Fruit fly (Drosophila melanogaster) whole organism, embryonic: ENCODE results near the gene glu.

ENCODE experiments used
- Adf1 ChIP-seq: fragments of 200-800 bp; sonication (Bioruptor generic); IDR thresholded peaks from 2 replicates; pipeline ENCODE4 v1.3.6; 2022; ENCODE audit warnings: missing biosample characterization, missing genetic modification characterization
- BEAF-32 ChIP-seq: fragments of 200-800 bp; sonication (Bioruptor generic); optimal IDR thresholded peaks from 3 replicates; lab custom pipeline; 2017; ENCODE audit warnings: missing biosample characterization, missing genetic modification characterization, mild to moderate bottlenecking, moderate library complexity, missing genetic modification reagents
- CG1024 ChIP-seq: fragments of 200-800 bp; sonication (Bioruptor generic); IDR thresholded peaks from 2 replicates; pipeline ENCODE4 v1.3.6; 2022; ENCODE audit warnings: missing biosample characterization, missing genetic modification characterization
- CG10654 ChIP-seq: fragments of 200-800 bp; sonication (Bioruptor generic); optimal IDR thresholded peaks from 2 replicates; lab custom pipeline; 2016; ENCODE audit warnings: missing biosample characterization, missing genetic modification characterization
- CG11456 ChIP-seq: fragments of 200-800 bp; sonication (Bioruptor generic); IDR thresholded peaks from 3 replicates; pipeline ENCODE4 v1.3.6; 2022; ENCODE audit warnings: missing biosample characterization, missing genetic modification characterization
- CG12769 ChIP-seq: fragments of 200-800 bp; sonication (Bioruptor generic); optimal IDR thresholded peaks from 2 replicates; lab custom pipeline; 2019; ENCODE audit warnings: missing biosample characterization, mild to moderate bottlenecking, missing genetic modification characterization, moderate library complexity
- CG13894 ChIP-seq: fragments of 200-800 bp; sonication (Bioruptor generic); optimal IDR thresholded peaks from 3 replicates; lab custom pipeline; 2018; ENCODE audit warnings: missing biosample characterization, mild to moderate bottlenecking, missing genetic modification characterization, moderate library complexity
- CG14860 ChIP-seq: fragments of 200-800 bp; sonication (Bioruptor generic); IDR thresholded peaks from 3 replicates; pipeline ENCODE4 v1.3.6; 2022; ENCODE audit warnings: missing biosample characterization, missing genetic modification characterization; ENCODE audit not compliant: partially characterized antibody
- CG15601 ChIP-seq: fragments of 200-800 bp; sonication (Bioruptor generic); optimal IDR thresholded peaks from 3 replicates; lab custom pipeline; 2019; ENCODE audit warnings: missing biosample characterization, mild to moderate bottlenecking, missing genetic modification characterization, moderate library complexity
- CG1647 ChIP-seq: fragments of 200-800 bp; sonication (Bioruptor generic); optimal IDR thresholded peaks from 3 replicates; lab custom pipeline; 2016; ENCODE audit warnings: missing biosample characterization, missing genetic modification characterization
- CG17328 ChIP-seq: fragments of 200-800 bp; sonication (Bioruptor generic); IDR thresholded peaks from 2 replicates; pipeline ENCODE4 v1.3.6; 2022; ENCODE audit warnings: missing biosample characterization, missing genetic modification characterization
- CG17612 ChIP-seq: fragments of 200-800 bp; sonication (Bioruptor generic); IDR thresholded peaks from 2 replicates; pipeline ENCODE4 v1.3.6; 2022; ENCODE audit warnings: missing biosample characterization, missing genetic modification characterization
- CG1792 ChIP-seq: fragments of 200-800 bp; sonication (Bioruptor generic); optimal IDR thresholded peaks from 2 replicates; lab custom pipeline; 2016; ENCODE audit warnings: missing biosample characterization, missing genetic modification characterization
- CG33213 ChIP-seq: fragments of 200-800 bp; sonication (Bioruptor generic); optimal IDR thresholded peaks from 3 replicates; lab custom pipeline; 2016; ENCODE audit warnings: missing biosample characterization, missing genetic modification characterization
- CG42726 ChIP-seq: fragments of 200-800 bp; sonication (Bioruptor generic); IDR thresholded peaks from 2 replicates; pipeline ENCODE4 v1.3.6; 2022; ENCODE audit warnings: missing biosample characterization, missing genetic modification characterization; ENCODE audit not compliant: partially characterized antibody
- CG4360 ChIP-seq: fragments of 200-800 bp; sonication (Bioruptor generic); IDR thresholded peaks from 2 replicates; pipeline ENCODE4 v1.3.6; 2022; ENCODE audit warnings: missing biosample characterization, missing genetic modification characterization
- CG4730 ChIP-seq: fragments of 200-800 bp; sonication (Bioruptor generic); IDR thresholded peaks from 2 replicates; pipeline ENCODE4 v1.3.6; 2022; ENCODE audit warnings: missing biosample characterization, missing genetic modification characterization
- CG5953 ChIP-seq: fragments of 200-800 bp; sonication (Bioruptor generic); IDR thresholded peaks from 2 replicates; pipeline ENCODE4 v1.3.6; 2022; ENCODE audit warnings: missing biosample characterization, missing genetic modification characterization
- CG7987 ChIP-seq: fragments of 200-800 bp; sonication (Bioruptor generic); optimal IDR thresholded peaks from 2 replicates; lab custom pipeline; 2018; ENCODE audit warnings: missing biosample characterization, mild to moderate bottlenecking, missing genetic modification characterization, moderate library complexity
- CG9609 ChIP-seq: fragments of 200-800 bp; sonication (Bioruptor generic); optimal IDR thresholded peaks from 3 replicates; lab custom pipeline; 2016; ENCODE audit warnings: missing biosample characterization, missing genetic modification characterization
- CG9727 ChIP-seq: fragments of 200-800 bp; sonication (Bioruptor generic); optimal IDR thresholded peaks from 3 replicates; lab custom pipeline; 2017; ENCODE audit warnings: missing biosample characterization, mild to moderate bottlenecking, missing genetic modification characterization
- CTCF ChIP-seq: fragments of 200-800 bp; sonication (Bioruptor generic); optimal IDR thresholded peaks from 2 replicates; lab custom pipeline; 2017; ENCODE audit warnings: missing biosample characterization, mild to moderate bottlenecking, missing genetic modification characterization, moderate library complexity
- Hr3 ChIP-seq: fragments of 200-800 bp; sonication (Bioruptor generic); optimal IDR thresholded peaks from 3 replicates; lab custom pipeline; 2016; ENCODE audit warnings: missing biosample characterization, missing genetic modification characterization
- Lim3 ChIP-seq: fragments of 200-800 bp; sonication (Bioruptor generic); IDR thresholded peaks from 2 replicates; pipeline ENCODE4 v1.3.6; 2022; ENCODE audit warnings: missing biosample characterization, missing genetic modification characterization
- Mes4 ChIP-seq: fragments of 200-800 bp; sonication (Bioruptor generic); optimal IDR thresholded peaks from 2 replicates; lab custom pipeline; 2016; ENCODE audit warnings: missing biosample characterization, missing genetic modification characterization
- Mrtf ChIP-seq: fragments of 200-800 bp; sonication (Bioruptor generic); IDR thresholded peaks from 3 replicates; pipeline ENCODE4 v1.3.6; 2022; ENCODE audit warnings: missing biosample characterization, missing genetic modification characterization
- Myb ChIP-seq: fragments of 200-800 bp; sonication (Bioruptor generic); optimal IDR thresholded peaks from 2 replicates; lab custom pipeline; 2016; ENCODE audit warnings: missing biosample characterization, missing genetic modification characterization
- NK7.1 ChIP-seq: fragments of 200-800 bp; sonication (Bioruptor generic); optimal IDR thresholded peaks from 3 replicates; lab custom pipeline; 2016; ENCODE audit warnings: missing biosample characterization, missing genetic modification characterization
- Rfx ChIP-seq: fragments of 200-800 bp; sonication (Bioruptor generic); IDR thresholded peaks from 2 replicates; pipeline ENCODE4 v1.3.6; 2022; ENCODE audit warnings: missing biosample characterization, missing genetic modification characterization
- Six4 ChIP-seq: fragments of 200-800 bp; sonication (Bioruptor generic); optimal IDR thresholded peaks from 2 replicates; lab custom pipeline; 2016; ENCODE audit warnings: missing biosample characterization, missing genetic modification characterization
- Vsx1 ChIP-seq: fragments of 200-800 bp; sonication (Bioruptor generic); optimal IDR thresholded peaks from 2 replicates; lab custom pipeline; 2017; ENCODE audit warnings: missing biosample characterization, mild to moderate bottlenecking, missing genetic modification characterization, missing genetic modification reagents
- abd-A ChIP-seq: fragments of 200-800 bp; sonication (Bioruptor generic); optimal IDR thresholded peaks from 3 replicates; lab custom pipeline; 2019; ENCODE audit warnings: missing biosample characterization, mild to moderate bottlenecking, missing genetic modification characterization, moderate library complexity
- chm ChIP-seq: fragments of 200-800 bp; sonication (Bioruptor generic); IDR thresholded peaks from 2 replicates; pipeline ENCODE4 v1.3.6; 2022; ENCODE audit warnings: missing biosample characterization, missing genetic modification characterization
- chn ChIP-seq: fragments of 200-800 bp; sonication (Bioruptor generic); optimal IDR thresholded peaks from 2 replicates; lab custom pipeline; 2016; ENCODE audit warnings: missing biosample characterization, missing genetic modification characterization
- fu2 ChIP-seq: fragments of 200-800 bp; sonication (Bioruptor generic); optimal IDR thresholded peaks from 2 replicates; lab custom pipeline; 2016; ENCODE audit warnings: missing biosample characterization, missing genetic modification characterization
- grn ChIP-seq: fragments of 200-800 bp; sonication (Bioruptor generic); optimal IDR thresholded peaks from 3 replicates; lab custom pipeline; 2017; ENCODE audit warnings: missing biosample characterization, missing genetic modification characterization
- jigr1 ChIP-seq: fragments of 200-800 bp; sonication (Bioruptor generic); IDR thresholded peaks from 3 replicates; pipeline ENCODE4 v1.3.6; 2022; ENCODE audit warnings: missing biosample characterization, missing genetic modification characterization
- knrl ChIP-seq: fragments of 200-800 bp; sonication (Bioruptor generic); IDR thresholded peaks from 3 replicates; pipeline ENCODE4 v1.3.6; 2022; ENCODE audit warnings: missing biosample characterization, missing genetic modification characterization; ENCODE audit not compliant: partially characterized antibody
- lmd ChIP-seq: fragments of 200-800 bp; sonication (Bioruptor generic); IDR thresholded peaks from 2 replicates; pipeline ENCODE4 v1.3.6; 2022; ENCODE audit warnings: missing biosample characterization, missing genetic modification characterization
- mirr ChIP-seq: fragments of 200-800 bp; sonication (Bioruptor generic); optimal IDR thresholded peaks from 3 replicates; lab custom pipeline; 2018; ENCODE audit warnings: missing biosample characterization, mild to moderate bottlenecking, missing genetic modification characterization
- org-1 ChIP-seq: fragments of 200-800 bp; sonication (Bioruptor generic); optimal IDR thresholded peaks from 2 replicates; lab custom pipeline; 2017; ENCODE audit warnings: missing biosample characterization, missing genetic modification characterization
- psq ChIP-seq: fragments of 200-800 bp; sonication (Bioruptor generic); optimal IDR thresholded peaks from 2 replicates; lab custom pipeline; 2017; ENCODE audit warnings: missing biosample characterization, missing genetic modification characterization
- pzg ChIP-seq: fragments of 200-800 bp; sonication (Bioruptor generic); optimal IDR thresholded peaks from 3 replicates; lab custom pipeline; 2018; ENCODE audit warnings: missing biosample characterization, mild to moderate bottlenecking, missing genetic modification characterization, moderate library complexity
- salm ChIP-seq: fragments of 200-800 bp; sonication (Bioruptor generic); optimal IDR thresholded peaks from 2 replicates; lab custom pipeline; 2018; ENCODE audit warnings: missing biosample characterization, mild to moderate bottlenecking, missing genetic modification characterization
- shn ChIP-seq: fragments of 200-800 bp; sonication (Bioruptor generic); optimal IDR thresholded peaks from 3 replicates; lab custom pipeline; 2016; ENCODE audit warnings: missing biosample characterization, missing genetic modification characterization
- sisA ChIP-seq: fragments of 200-800 bp; sonication (Bioruptor generic); IDR thresholded peaks from 2 replicates; pipeline ENCODE4 v1.3.6; 2022; ENCODE audit warnings: missing biosample characterization, missing genetic modification characterization
- slbo ChIP-seq: fragments of 200-800 bp; sonication (Bioruptor generic); IDR thresholded peaks from 2 replicates; pipeline ENCODE4 v1.3.6; 2022; ENCODE audit warnings: missing biosample characterization, missing genetic modification characterization
- sob ChIP-seq: fragments of 200-800 bp; sonication (Bioruptor generic); IDR thresholded peaks from 2 replicates; pipeline ENCODE4 v1.3.6; 2022; ENCODE audit warnings: missing biosample characterization, missing genetic modification characterization
- sug ChIP-seq: fragments of 200-800 bp; optimal IDR thresholded peaks from 2 replicates; lab custom pipeline; 2019; ENCODE audit warnings: missing biosample characterization, mild to moderate bottlenecking, missing genetic modification characterization, moderate library complexity
- tio ChIP-seq: fragments of 200-800 bp; sonication (Bioruptor generic); optimal IDR thresholded peaks from 2 replicates; lab custom pipeline; 2017; ENCODE audit warnings: missing biosample characterization, missing genetic modification characterization, inconsistent platforms
- tx ChIP-seq: fragments of 200-800 bp; sonication (Bioruptor generic); optimal IDR thresholded peaks from 2 replicates; lab custom pipeline; 2016; ENCODE audit warnings: missing biosample characterization, missing genetic modification characterization
- vfl ChIP-seq: fragments of 200-800 bp; sonication (Bioruptor generic); optimal IDR thresholded peaks from 2 replicates; lab custom pipeline; 2016; ENCODE audit warnings: missing biosample characterization, missing genetic modification characterization

The glu gene

dm6 chr2L:16689800-16690618 lies 48.2 kb downstream of the glu start (continued):
- TF ChIP-seq CG5953 (GFP tag; lab: Robert Waterston, UW) (no peak), vfl (GFP tag; lab: Kevin White, UChicago) (no peak), Lim3 (GFP tag; lab: Robert Waterston, UW) (no peak), Mes4 (GFP tag; lab: Kevin White, UChicago) (no peak), fu2 (GFP tag; lab: Kevin White, UChicago) (no peak), BEAF-32 (GFP tag; lab: Kevin White, UChicago) (no peak), CG4360 (no peak), slbo (GFP tag; lab: Robert Waterston, UW) (peak; percentile 57), CG12769 (no peak), sisA (GFP tag; lab: Robert Waterston, UW) (no peak), org-1 (GFP tag; lab: Kevin White, UChicago) (peak; percentile 38), CG13894 (tag; lab: Kevin White, UChicago) (no peak), CG17612 (GFP tag; lab: Robert Waterston, UW) (no peak), jigr1 (GFP tag; lab: Robert Waterston, UW) (no peak), lmd (GFP tag; lab: Robert Waterston, UW) (no peak), Six4 (GFP tag; lab: Kevin White, UChicago) (no peak), knrl (GFP tag; lab: Robert Waterston, UW) (no peak), tio (GFP tag; lab: Kevin White, UChicago) (peak; percentile 16), CG1792 (GFP tag; lab: Kevin White, UChicago) (no peak), CG9609 (no peak), abd-A (tag; lab: Kevin White, UChicago) (no peak), sug (tag; lab: Kevin White, UChicago) (no peak), Vsx1 (no peak), CG42726 (GFP tag; lab: Robert Waterston, UW) (no peak), grn (GFP tag; lab: Kevin White, UChicago) (no peak), Adf1 (GFP tag; lab: Robert Waterston, UW) (no peak), CTCF (GFP tag; lab: Kevin White, UChicago) (no peak), salm (tag; lab: Kevin White, UChicago) (no peak), CG9727 (GFP tag; lab: Kevin White, UChicago) (peak; percentile 49), Myb (GFP tag; lab: Kevin White, UChicago) (no peak), shn (GFP tag; lab: Kevin White, UChicago) (no peak), CG33213 (GFP tag; lab: Kevin White, UChicago) (no peak), Hr3 (no peak), tx (peak; percentile 25), Rfx (GFP tag; lab: Robert Waterston, UW) (no peak; the same call in 1 of the 2 replicates), CG4730 (no peak), mirr (GFP tag; lab: Kevin White, UChicago) (no peak), CG11456 (GFP tag; lab: Robert Waterston, UW) (no peak), chm (GFP tag; lab: Robert Waterston, UW) (no peak), CG7987 (GFP tag; lab: Kevin White, UChicago) (no peak), CG17328 (GFP tag; lab: Robert Waterston, UW) (no peak), pzg (GFP tag; lab: Kevin White, UChicago) (no peak), CG14860 (GFP tag; lab: Robert Waterston, UW) (no peak), CG15601 (tag; lab: Kevin White, UChicago) (no peak), CG1647 (GFP tag; lab: Kevin White, UChicago) (no peak), CG1024 (GFP tag; lab: Robert Waterston, UW) (no peak), Mrtf (GFP tag; lab: Robert Waterston, UW) (no peak), psq (peak; percentile 86), sob (GFP tag; lab: Robert Waterston, UW) (no peak), chn (GFP tag; lab: Kevin White, UChicago) (no peak), NK7.1 (no peak), CG10654 (GFP tag; lab: Kevin White, UChicago) (no peak)
